Worm (Caenorhabditis elegans) whole organism, midembryonic: ENCODE results near the gene rab-7.

Source experiments
- cog-1 ChIP-seq: sonication (generic microtip); optimal IDR thresholded peaks from 2 replicates; lab custom pipeline; 2016; ENCODE audit warnings: missing genetic modification characterization, missing compliant biosample characterization
- klf-2 ChIP-seq: fragments of 200-800 bp; sonication (Bioruptor generic); conservative IDR thresholded peaks from 2 replicates; pipeline ENCODE4 v1.3.6; 2022; ENCODE audit warnings: missing genetic modification reagents, missing genetic modification characterization, missing compliant biosample characterization
- tab-1 ChIP-seq: fragments of 200-800 bp; sonication (Bioruptor generic); IDR thresholded peaks from 2 replicates; pipeline ENCODE4 v1.3.6; 2022; ENCODE audit warnings: missing genetic modification characterization, missing compliant biosample characterization
- ztf-23 ChIP-seq: fragments of 200-800 bp; sonication (Bioruptor generic); IDR thresholded peaks from 2 replicates; pipeline ENCODE4 v1.3.6; 2022; ENCODE audit warnings: missing genetic modification reagents, missing genetic modification characterization, missing compliant biosample characterization

DNA sequence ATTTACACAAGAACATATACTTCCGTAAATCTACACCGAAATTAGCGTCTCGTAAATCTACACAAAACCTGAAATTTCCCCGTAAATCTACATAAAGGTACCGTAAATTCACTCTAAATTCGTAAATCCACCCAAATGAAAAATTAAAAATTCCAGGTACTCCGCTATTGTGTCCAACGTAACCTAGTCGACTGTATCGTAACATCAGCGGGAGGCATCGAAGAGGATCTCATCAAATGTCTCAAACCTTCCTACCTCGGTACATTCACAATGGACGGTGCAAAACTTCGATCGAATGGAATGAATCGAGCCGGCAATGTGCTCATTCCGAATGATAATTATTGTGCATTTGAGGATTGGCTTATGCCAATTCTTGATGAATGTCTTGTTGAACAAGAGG is 28.2 kb upstream of the rab-7 start:
- no peak for TF ChIP-seq klf-2
- no peak for TF ChIP-seq cog-1 (tag; lab: Kevin White, UChicago)
- no peak for TF ChIP-seq ztf-23
- TF ChIP-seq tab-1 = no peak
